Worm (Caenorhabditis elegans) whole organism, L2 larva: ENCODE results near the gene T04F3.3.

ENCODE experiments used
- F13H6.1 ChIP-seq: sonication (generic microtip); optimal IDR thresholded peaks from 2 replicates; lab custom pipeline; 2016; ENCODE audit warnings: missing genetic modification characterization, missing compliant biosample characterization
- R02D3.7 ChIP-seq: fragments of 150-350 bp; optimal IDR thresholded peaks from 2 replicates; lab custom pipeline; 2014; ENCODE audit warnings: missing biosample characterization, missing genetic modification characterization
- Y55F3AM.14 ChIP-seq: fragments of 200-800 bp; sonication (Bioruptor generic); optimal IDR thresholded peaks from 2 replicates; lab custom pipeline; 2018; ENCODE audit warnings: mild to moderate bottlenecking, missing genetic modification characterization, missing compliant biosample characterization
- alr-1 ChIP-seq: fragments of 150-350 bp; optimal IDR thresholded peaks from 2 replicates; lab custom pipeline; 2014; ENCODE audit warnings: missing biosample characterization, missing genetic modification characterization
- ama-1 ChIP-seq: fragments of 150-350 bp; optimal IDR thresholded peaks from 2 replicates; lab custom pipeline; 2018; ENCODE audit warnings: inconsistent platforms
- blmp-1 ChIP-seq: sonication (generic microtip); optimal IDR thresholded peaks from 2 replicates; lab custom pipeline; 2017; ENCODE audit warnings: missing genetic modification characterization, mild to moderate bottlenecking, missing compliant biosample characterization, antibody characterized with exemption, moderate library complexity; ENCODE audit not compliant: insufficient read depth
- ceh-16 ChIP-seq: fragments of 150-350 bp; optimal IDR thresholded peaks from 2 replicates; lab custom pipeline; 2014; ENCODE audit warnings: missing biosample characterization, missing genetic modification characterization
- crh-2 ChIP-seq: sonication (generic microtip); optimal IDR thresholded peaks from 2 replicates; lab custom pipeline; 2017; ENCODE audit warnings: missing biosample characterization, missing genetic modification characterization
- egl-27 ChIP-seq: sonication (generic microtip); optimal IDR thresholded peaks from 3 replicates; lab custom pipeline; 2017; ENCODE audit warnings: missing biosample characterization, missing genetic modification reagents, missing genetic modification characterization
- elt-3 ChIP-seq: sonication (generic microtip); optimal IDR thresholded peaks from 2 replicates; lab custom pipeline; 2017; ENCODE audit warnings: missing biosample characterization, missing genetic modification characterization
- fos-1 ChIP-seq: fragments of 150-350 bp; optimal IDR thresholded peaks from 2 replicates; lab custom pipeline; 2014; ENCODE audit warnings: missing biosample characterization, missing genetic modification characterization
- gmeb-1 ChIP-seq: fragments of 150-350 bp; optimal IDR thresholded peaks from 2 replicates; lab custom pipeline; 2014; ENCODE audit warnings: missing biosample characterization, missing genetic modification characterization
- lin-11 ChIP-seq: fragments of 150-350 bp; sonication (generic microtip); optimal IDR thresholded peaks from 2 replicates; lab custom pipeline; 2014; ENCODE audit warnings: missing biosample characterization, missing genetic modification characterization, inconsistent platforms, mixed read lengths
- lin-13 ChIP-seq: fragments of 150-350 bp; optimal IDR thresholded peaks from 2 replicates; lab custom pipeline; 2014; ENCODE audit warnings: missing biosample characterization, missing genetic modification reagents, missing genetic modification characterization
- lin-39 ChIP-seq: fragments of 150-350 bp; optimal IDR thresholded peaks from 2 replicates; lab custom pipeline; 2014; ENCODE audit warnings: missing biosample characterization, missing genetic modification reagents, missing genetic modification characterization
- mab-5 ChIP-seq: fragments of 150-350 bp; optimal IDR thresholded peaks from 2 replicates; lab custom pipeline; 2014; ENCODE audit warnings: missing biosample characterization, missing genetic modification characterization
- mbf-1 ChIP-seq: sonication (generic microtip); optimal IDR thresholded peaks from 2 replicates; lab custom pipeline; 2017; ENCODE audit warnings: missing biosample characterization, missing genetic modification characterization
- mdl-1 ChIP-seq, 2 experiments: fragments of 150-350 bp in 1 of 2; sonication (generic microtip) in 1 of 2; optimal IDR thresholded peaks; 2 replicates each; lab custom pipeline; 2017; ENCODE audit warnings: missing biosample characterization in 2 of 2, missing genetic modification characterization in 2 of 2
- nhr-11 ChIP-seq: fragments of 150-350 bp; optimal IDR thresholded peaks from 2 replicates; lab custom pipeline; 2014; ENCODE audit warnings: missing biosample characterization, missing genetic modification characterization
- nhr-12 ChIP-seq: fragments of 150-350 bp; optimal IDR thresholded peaks from 2 replicates; lab custom pipeline; 2014; ENCODE audit warnings: missing biosample characterization, missing genetic modification characterization
- nhr-129 ChIP-seq: fragments of 150-350 bp; optimal IDR thresholded peaks from 2 replicates; lab custom pipeline; 2014; ENCODE audit warnings: missing biosample characterization, missing genetic modification characterization
- nhr-21 ChIP-seq: fragments of 150-350 bp; optimal IDR thresholded peaks from 2 replicates; lab custom pipeline; 2014; ENCODE audit warnings: missing biosample characterization, missing genetic modification characterization
- nhr-25 ChIP-seq: fragments of 150-350 bp; sonication (generic microtip); optimal IDR thresholded peaks from 3 replicates; lab custom pipeline; 2014; ENCODE audit warnings: missing biosample characterization, missing genetic modification characterization
- sem-4 ChIP-seq: fragments of 150-350 bp; optimal IDR thresholded peaks from 2 replicates; lab custom pipeline; 2014; ENCODE audit warnings: missing biosample characterization, missing genetic modification reagents, missing genetic modification characterization
- skn-1 ChIP-seq: sonication (generic microtip); optimal IDR thresholded peaks from 2 replicates; lab custom pipeline; 2017; ENCODE audit warnings: missing biosample characterization, missing genetic modification characterization
- sma-3 ChIP-seq: sonication (generic microtip); optimal IDR thresholded peaks from 2 replicates; lab custom pipeline; 2016; ENCODE audit warnings: missing genetic modification reagents, missing genetic modification characterization, missing compliant biosample characterization
- sma-9 ChIP-seq, 2 experiments: fragments of 150-350 bp in 1 of 2; sonication (generic microtip) in 1 of 2; optimal IDR thresholded peaks; 2 replicates each; lab custom pipeline; 2014 to 2016; ENCODE audit warnings: missing genetic modification characterization in 2 of 2, mild to moderate bottlenecking in 1 of 2, missing biosample characterization in 1 of 2, missing compliant biosample characterization in 1 of 2, missing genetic modification reagents in 1 of 2, moderate library complexity in 1 of 2
- unc-39 ChIP-seq: fragments of 150-350 bp; optimal IDR thresholded peaks from 2 replicates; lab custom pipeline; 2014; ENCODE audit warnings: missing biosample characterization, missing genetic modification characterization
- unc-55 ChIP-seq: fragments of 150-350 bp; sonication (generic microtip); optimal IDR thresholded peaks from 3 replicates; lab custom pipeline; 2014; ENCODE audit warnings: missing biosample characterization, missing genetic modification reagents, missing genetic modification characterization
- unc-62 ChIP-seq: fragments of 150-350 bp; optimal IDR thresholded peaks from 2 replicates; lab custom pipeline; 2014; ENCODE audit warnings: missing biosample characterization, missing genetic modification reagents, missing genetic modification characterization
- ztf-4 ChIP-seq: fragments of 150-350 bp; optimal IDR thresholded peaks from 2 replicates; lab custom pipeline; 2014; ENCODE audit warnings: missing biosample characterization, missing genetic modification characterization

Gene T04F3.3

DNA sequence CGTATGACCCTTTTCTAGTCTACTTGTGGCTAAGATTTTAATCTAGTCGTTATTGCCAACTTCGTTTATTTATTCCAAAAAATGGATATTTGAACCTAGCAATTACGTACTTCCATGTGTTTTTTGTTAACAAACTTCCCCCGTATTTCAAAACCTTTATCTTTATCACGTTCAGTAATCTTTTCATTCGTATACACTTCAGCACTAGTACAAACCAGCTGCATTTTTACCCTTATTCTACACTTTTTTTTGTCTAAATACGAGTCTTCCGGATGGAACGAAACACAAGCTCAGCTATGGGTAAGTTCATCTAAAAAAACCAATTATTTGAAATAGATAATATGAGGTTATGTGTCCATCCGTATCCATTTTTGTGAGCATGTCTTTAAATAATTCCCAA, 30.7 kb downstream of the T04F3.3 start, which contains the start of gene D2023.1:
TSS of gene D2023.1 (plus strand) at position 77 of the 400 bp plus-strand sequence.
- TF ChIP-seq alr-1 (tag; lab: Kevin White, UChicago) (no peak), nhr-12 (no peak), F13H6.1 (no peak), sma-9 (GFP tag; optimal IDR thresholded peaks at IDR 0.05; lab: Kevin White, UChicago) (no peak), sma-9 (tag; optimal IDR thresholded peaks at IDR 0.05; lab: Kevin White, UChicago) (no peak), unc-39 (tag; lab: Kevin White, UChicago) (no peak), egl-27 (tag; lab: Kevin White, UChicago) (no peak), mab-5 (no peak), nhr-25 (no peak), nhr-11 (tag; lab: Kevin White, UChicago) (no peak)

DNA sequence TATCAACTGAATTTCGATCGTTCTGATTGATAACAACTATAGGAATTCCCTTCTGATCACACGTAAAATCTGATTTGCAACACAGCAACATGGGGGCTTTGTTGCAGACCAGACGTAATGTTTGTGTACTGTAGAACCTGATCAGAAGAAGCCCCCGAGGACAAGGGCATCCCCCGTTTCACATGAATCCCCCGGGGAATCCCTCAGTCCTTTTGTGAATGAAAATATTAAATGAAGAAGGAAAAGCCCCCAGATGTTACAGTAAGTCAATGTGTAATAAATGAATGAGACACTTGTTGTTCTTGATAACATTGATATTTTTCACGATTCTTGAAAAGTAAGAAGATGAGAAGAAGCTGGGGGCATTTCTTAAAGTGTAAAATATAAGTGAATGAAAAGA, 35.4 kb downstream of the T04F3.3 start:
- TF ChIP-seq blmp-1 (tag; lab: Kevin White, UChicago) = peak; percentile 38
- no peak for TF ChIP-seq mab-5
- no peak for TF ChIP-seq lin-11 (tag; lab: Kevin White, UChicago)
- no peak for TF ChIP-seq ama-1 (lab: Kevin White, UChicago)
- no peak for TF ChIP-seq lin-39 (tag; lab: Kevin White, UChicago)
- TF ChIP-seq fos-1 (tag; lab: Kevin White, UChicago) = no peak
- TF ChIP-seq nhr-25 = peak; percentile 81
- no peak for TF ChIP-seq Y55F3AM.14

DNA sequence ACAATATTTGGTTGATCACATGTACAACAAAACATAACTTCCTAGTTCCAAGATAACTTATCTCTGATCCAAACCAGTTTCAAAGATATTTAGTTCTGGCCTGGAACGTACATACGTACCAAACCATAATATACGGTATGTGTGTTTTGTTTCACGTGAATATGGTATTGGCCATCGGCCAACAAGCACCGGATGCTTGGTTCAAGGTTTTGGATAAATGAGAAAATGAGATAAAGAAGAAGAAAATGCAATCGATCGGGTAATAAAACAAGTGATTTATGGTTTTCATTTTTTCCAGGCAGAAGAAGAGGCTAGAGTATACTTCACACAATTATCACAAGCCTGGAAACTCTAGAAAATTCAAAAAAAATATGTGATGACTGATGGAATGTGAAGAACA, 36.6 kb downstream of the T04F3.3 start:
- peak; percentile 79 for TF ChIP-seq sma-9 (GFP tag; optimal IDR thresholded peaks at IDR 0.05; lab: Kevin White, UChicago)
- no peak for TF ChIP-seq sma-9 (tag; optimal IDR thresholded peaks at IDR 0.05; lab: Kevin White, UChicago)
- peak; percentile 59 for TF ChIP-seq sma-3 (GFP tag; lab: Kevin White, UChicago)
- peak in 1 of 2 experiments; percentile 2 for TF ChIP-seq mdl-1 (tag; optimal IDR thresholded peaks at IDR 0.05; lab: Kevin White, UChicago)
- TF ChIP-seq egl-27 (tag; lab: Kevin White, UChicago) = peak; percentile 69
- no peak for TF ChIP-seq blmp-1 (tag; lab: Kevin White, UChicago)
- TF ChIP-seq alr-1 (tag; lab: Kevin White, UChicago) = no peak
- peak; percentile 52 for TF ChIP-seq nhr-25
- TF ChIP-seq ztf-4 (tag; lab: Kevin White, UChicago) = no peak
- no peak for TF ChIP-seq unc-62 (GFP tag; lab: Kevin White, UChicago)
- peak; percentile 73 for TF ChIP-seq nhr-21
- TF ChIP-seq, all 48 proteins: peak for 6

DNA sequence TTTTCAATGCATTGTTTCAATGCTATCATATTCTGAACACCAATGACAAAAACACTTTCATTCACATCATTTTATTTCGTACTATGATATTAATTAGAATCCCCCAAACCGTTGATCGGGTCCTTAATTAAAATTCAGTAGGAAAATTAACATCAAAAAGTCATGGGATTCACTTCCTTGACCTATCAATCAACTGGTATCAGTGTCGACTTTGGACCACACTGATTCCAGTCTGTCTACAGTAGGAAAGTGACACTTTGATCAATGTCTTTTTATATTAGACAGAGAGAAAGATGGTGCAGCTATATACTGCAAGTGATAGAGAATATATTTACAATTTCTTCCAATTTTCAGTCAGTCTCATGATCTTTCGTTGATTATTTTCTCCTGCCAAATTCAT, 37.6 kb downstream of the T04F3.3 start:
- peak; percentile 13 for TF ChIP-seq nhr-21
- TF ChIP-seq sma-3 (GFP tag; lab: Kevin White, UChicago) = peak; percentile 17
- peak; percentile 81 for TF ChIP-seq sma-9 (GFP tag; optimal IDR thresholded peaks at IDR 0.05; lab: Kevin White, UChicago)
- TF ChIP-seq sma-9 (tag; optimal IDR thresholded peaks at IDR 0.05; lab: Kevin White, UChicago) = no peak
- TF ChIP-seq nhr-25 = peak; percentile 53
- TF ChIP-seq blmp-1 (tag; lab: Kevin White, UChicago) = peak; percentile 2
- no peak for TF ChIP-seq mbf-1 (tag; lab: Kevin White, UChicago)
- TF ChIP-seq gmeb-1 = no peak
- no peak for TF ChIP-seq ceh-16
- TF ChIP-seq alr-1 (tag; lab: Kevin White, UChicago) = no peak
- TF ChIP-seq crh-2 (tag; lab: Kevin White, UChicago) = peak; percentile 8

DNA sequence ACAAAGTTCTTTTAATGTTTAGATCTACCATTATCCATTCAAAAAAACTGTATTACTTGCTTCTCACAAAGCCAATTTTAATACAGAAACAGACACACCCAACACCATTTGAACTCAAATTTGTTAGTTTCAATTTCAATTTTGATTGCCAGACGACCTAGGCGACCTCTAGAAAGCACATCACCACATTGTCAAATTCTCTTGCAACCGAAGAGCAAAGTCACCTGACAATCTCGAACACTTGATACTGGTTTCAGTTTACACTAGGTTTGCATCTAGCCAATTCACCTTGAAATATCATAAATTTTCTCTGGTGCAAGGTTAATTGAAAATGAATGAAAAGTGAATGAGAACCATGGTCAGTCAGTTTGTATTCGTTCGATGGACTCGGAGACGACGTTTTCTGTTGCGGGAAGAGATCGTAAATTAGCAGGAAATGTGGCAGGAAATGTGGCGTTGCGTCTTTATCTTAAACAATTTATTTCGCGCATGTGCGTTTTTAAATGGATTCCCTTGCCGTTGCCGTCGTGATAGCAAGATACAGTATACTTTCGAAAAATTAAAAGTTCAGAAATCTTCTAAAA, 38.6 kb downstream of the T04F3.3 start:
- peak; percentile 68 for TF ChIP-seq nhr-25
- TF ChIP-seq unc-55 (GFP tag; lab: Kevin White, UChicago) = no peak
- TF ChIP-seq elt-3 (tag; lab: Kevin White, UChicago) = no peak
- peak; percentile 6 for TF ChIP-seq crh-2 (tag; lab: Kevin White, UChicago)
- TF ChIP-seq nhr-21 = peak; percentile 24
- peak; percentile 13 for TF ChIP-seq sma-3 (GFP tag; lab: Kevin White, UChicago)
- TF ChIP-seq sma-9 (GFP tag; optimal IDR thresholded peaks at IDR 0.05; lab: Kevin White, UChicago) = peak; percentile 70
- TF ChIP-seq sma-9 (tag; optimal IDR thresholded peaks at IDR 0.05; lab: Kevin White, UChicago) = no peak
- TF ChIP-seq blmp-1 (tag; lab: Kevin White, UChicago) = peak; percentile 50

DNA sequence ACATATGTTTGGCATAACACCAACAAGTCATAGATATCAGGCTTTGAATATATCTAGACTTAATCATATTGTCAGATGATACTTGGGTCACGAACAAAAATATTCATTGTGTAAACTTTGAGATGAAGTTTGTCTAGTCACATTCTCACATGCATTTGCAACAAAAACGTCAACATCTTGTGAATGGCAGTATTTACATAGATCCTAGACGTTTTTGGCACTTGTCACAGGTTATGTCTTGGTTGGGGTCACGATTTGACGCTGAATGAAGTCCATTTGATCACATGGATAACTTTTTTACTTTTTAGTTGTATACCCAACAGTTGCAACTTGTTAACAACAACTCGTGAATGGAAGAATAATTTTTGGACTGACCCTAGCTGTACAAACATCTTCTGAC, 39.6 kb downstream of the T04F3.3 start:
- TF ChIP-seq skn-1 (tag; lab: Kevin White, UChicago) (no peak), alr-1 (tag; lab: Kevin White, UChicago) (no peak), lin-13 (GFP tag; lab: Kevin White, UChicago) (no peak), egl-27 (tag; lab: Kevin White, UChicago) (no peak), sem-4 (no peak), blmp-1 (tag; lab: Kevin White, UChicago) (no peak), nhr-129 (tag; lab: Kevin White, UChicago) (peak; percentile 49), R02D3.7 (no peak)
